Worm (Caenorhabditis elegans) whole organism, L4/young adult: ENCODE results near the gene F16B3.3.

Experiments
- W03F9.2 ChIP-seq: fragments of 150-350 bp; optimal IDR thresholded peaks from 2 replicates; lab custom pipeline; 2014; ENCODE audit warnings: missing biosample characterization, missing genetic modification characterization
- dao-5 ChIP-seq: sonication (generic microtip); optimal IDR thresholded peaks from 2 replicates; lab custom pipeline; 2016; ENCODE audit warnings: missing genotype, missing genetic modification characterization, moderate library complexity, missing compliant biosample characterization
- him-1 ChIP-seq: sonication (generic microtip); optimal IDR thresholded peaks from 2 replicates; lab custom pipeline; 2016; ENCODE audit warnings: missing genotype, missing genetic modification reagents, missing genetic modification characterization, missing compliant biosample characterization

DNA sequence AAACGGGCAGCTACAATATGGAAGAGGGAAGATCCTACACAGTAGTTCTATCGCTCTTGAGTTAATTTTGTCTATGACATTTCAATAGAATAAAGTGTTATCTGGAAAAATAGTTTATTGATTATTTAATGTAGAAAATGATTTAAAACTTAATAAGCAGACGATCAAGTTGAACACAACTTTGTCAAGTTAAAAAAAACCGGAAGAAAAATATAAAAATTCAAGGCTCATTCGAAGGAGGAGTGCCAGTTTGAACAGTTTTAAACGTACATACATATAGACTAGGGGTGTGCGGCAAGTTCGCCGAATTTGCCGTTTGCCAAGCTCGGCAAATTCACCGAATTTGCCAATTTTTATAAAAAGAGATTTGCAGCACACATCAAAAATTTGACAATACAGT lies 18.5 kb downstream of the F16B3.3 start, which contains the start of gene egl-2:
- TF ChIP-seq him-1 (tag; lab: Kevin White, UChicago) (no peak), W03F9.2 (tag; lab: Kevin White, UChicago) (no peak), dao-5 (tag; lab: Kevin White, UChicago) (no peak)
